Worm (Caenorhabditis elegans): ENCODE measurements around the gene snb-2.

Gene snb-2

DNA sequence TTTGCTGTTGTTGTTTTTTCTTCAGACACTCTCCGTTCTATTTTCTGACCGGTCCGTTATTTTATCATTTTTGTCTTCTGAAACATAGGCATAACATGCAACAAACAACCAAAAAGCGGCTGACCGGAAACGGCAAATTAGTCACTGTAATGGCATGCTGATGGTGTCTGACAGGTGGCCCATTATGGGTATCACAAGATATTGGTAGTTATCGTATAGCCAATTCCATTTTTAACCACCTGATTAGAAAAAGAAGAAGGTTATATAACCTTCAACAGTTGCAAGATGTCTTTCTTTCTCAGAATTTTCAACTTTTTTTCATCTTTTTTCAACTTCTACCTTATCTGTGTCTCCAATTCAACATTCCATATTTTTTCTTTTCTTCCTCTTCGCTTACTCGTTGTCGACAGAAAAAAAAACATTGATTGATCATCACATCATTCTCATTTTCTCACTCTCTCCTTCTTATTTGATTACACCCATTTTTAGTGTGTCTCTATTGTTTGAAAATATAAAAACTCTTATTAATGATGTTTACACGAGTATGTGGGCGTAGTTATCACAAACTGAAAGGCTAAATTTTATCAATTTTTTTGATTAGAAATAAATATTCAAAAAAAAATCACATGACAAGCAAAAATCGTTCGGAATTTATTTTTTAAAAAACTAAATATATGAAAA is 44.8 kb downstream of the snb-2 start (continued):
- TF ChIP-seq Y105C5A.15 (GFP tag; IDR thresholded peaks at IDR 0.05) (no peak), T26A8.4 (GFP tag; IDR thresholded peaks at IDR 0.05) (no peak), dpl-1 (GFP tag; optimal IDR thresholded peaks at IDR 0.05) (no peak), nhr-102 (tag; optimal IDR thresholded peaks at IDR 0.05) (no peak), Y75B8A.6 (GFP tag; IDR thresholded peaks at IDR 0.05) (no peak), egl-27 (tag; optimal IDR thresholded peaks at IDR 0.05) (no peak), zip-11 (GFP tag; IDR thresholded peaks at IDR 0.05) (no peak), mxl-2 (GFP tag; conservative IDR thresholded peaks at IDR 0.05) (no peak), sdz-12 (GFP tag; optimal IDR thresholded peaks at IDR 0.05) (no peak), hif-1 (tag; optimal IDR thresholded peaks at IDR 0.05) (no peak), spr-1 (tag; optimal IDR thresholded peaks at IDR 0.05) (no peak), nhr-28 (tag; optimal IDR thresholded peaks at IDR 0.05) (peak; percentile 48), hlh-11 (tag; optimal IDR thresholded peaks at IDR 0.05) (no peak), daf-16 (GFP tag; optimal IDR thresholded peaks at IDR 0.05) (no peak), daf-16 (tag; optimal IDR thresholded peaks at IDR 0.05) (peak; percentile 90), jun-1 (tag; optimal IDR thresholded peaks at IDR 0.05) (no peak), mdt-29 (GFP tag; IDR thresholded peaks at IDR 0.05) (no peak), cey-2 (tag; optimal IDR thresholded peaks at IDR 0.05; ENCODE audit: borderline replicate concordance, insufficient read depth) (peak; percentile 64), hlh-30 (tag; optimal IDR thresholded peaks at IDR 0.05; ENCODE audit: insufficient read depth) (peak; percentile 53), unc-130 (GFP tag; optimal IDR thresholded peaks at IDR 0.05) (no peak), rbr-2 (tag; optimal IDR thresholded peaks at IDR 0.05) (no peak), mep-1 (tag; optimal IDR thresholded peaks at IDR 0.05) (peak; percentile 32), lsy-2 (tag; optimal IDR thresholded peaks at IDR 0.05) (peak in 1 of 2 experiments; percentile 31), ZK337.2 (GFP tag; IDR thresholded peaks at IDR 0.05) (no peak), nhr-111 (GFP tag; optimal IDR thresholded peaks at IDR 0.05) (no peak), nhr-6 (tag; optimal IDR thresholded peaks at IDR 0.05) (peak; percentile 64), dve-1 (tag; optimal IDR thresholded peaks at IDR 0.05; ENCODE audit: insufficient read depth) (peak; percentile 70)

DNA sequence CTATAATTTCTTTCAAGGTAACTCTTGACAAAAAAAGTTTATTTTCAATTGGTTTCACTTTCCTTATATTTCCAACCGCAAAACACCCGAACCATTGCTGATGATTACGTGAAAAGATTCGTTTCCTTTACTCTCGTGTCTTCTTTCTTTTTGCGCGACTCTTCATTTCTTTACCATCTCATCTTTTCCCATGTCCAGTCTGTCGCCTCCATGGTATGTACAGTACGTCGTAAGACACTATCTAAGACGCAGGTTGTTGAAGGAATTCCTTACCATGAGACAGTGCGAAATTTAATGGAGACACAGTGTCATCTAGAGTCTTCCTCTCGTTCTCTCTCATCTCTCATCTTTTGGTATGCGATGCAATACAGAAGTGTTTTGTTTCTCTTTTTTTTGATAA is 45.5 kb downstream of the snb-2 start:
- TF ChIP-seq dmd-6 (GFP tag; IDR thresholded peaks at IDR 0.05) = peak; percentile 68
- peak; percentile 20 for TF ChIP-seq nhr-102 (tag; optimal IDR thresholded peaks at IDR 0.05)
- peak; percentile 30 for TF ChIP-seq dpl-1 (GFP tag; optimal IDR thresholded peaks at IDR 0.05)
- no peak for TF ChIP-seq vab-7 (GFP tag; IDR thresholded peaks at IDR 0.05)
- no peak for TF ChIP-seq unc-130 (GFP tag; optimal IDR thresholded peaks at IDR 0.05)
- no peak for TF ChIP-seq daf-8 (GFP tag; IDR thresholded peaks at IDR 0.05)
- TF ChIP-seq mdt-29 (GFP tag; IDR thresholded peaks at IDR 0.05) = no peak
- TF ChIP-seq nhr-28 (tag; optimal IDR thresholded peaks at IDR 0.05) = peak; percentile 81
- 0 out of 2 replicates have a peak, but pooled peaks have one; percentile 6 for TF ChIP-seq lin-38 (GFP tag; IDR thresholded peaks at IDR 0.05)
- TF ChIP-seq attf-4 (tag; optimal IDR thresholded peaks at IDR 0.05) = no peak
- TF ChIP-seq nhr-48 (tag; optimal IDR thresholded peaks at IDR 0.05) = peak; percentile 36
- TF ChIP-seq T20F7.1 (GFP tag; optimal IDR thresholded peaks at IDR 0.05) = no peak
- TF ChIP-seq tra-1 (GFP tag; IDR thresholded peaks at IDR 0.05) = peak; percentile 42; the same call in 1 of the 2 replicates
- TF ChIP-seq hlh-11 (tag; optimal IDR thresholded peaks at IDR 0.05) = peak; percentile 84
- no peak for TF ChIP-seq daf-16 (GFP tag; optimal IDR thresholded peaks at IDR 0.05)
- TF ChIP-seq daf-16 (tag; optimal IDR thresholded peaks at IDR 0.05) = peak; percentile 65
- peak; percentile 49 for TF ChIP-seq jun-1 (tag; optimal IDR thresholded peaks at IDR 0.05)
- 0 out of 2 replicates have a peak, but pooled peaks have one; percentile 31 for TF ChIP-seq arid-1 (GFP tag; conservative IDR thresholded peaks at IDR 0.05)
- peak in 1 of 2 experiments; percentile 84 for TF ChIP-seq mdl-1 (tag; optimal IDR thresholded peaks at IDR 0.05)
- TF ChIP-seq ceh-32 (tag; optimal IDR thresholded peaks at IDR 0.05; ENCODE audit: poor library complexity) = no peak
- TF ChIP-seq hlh-30 (tag; optimal IDR thresholded peaks at IDR 0.05; ENCODE audit: insufficient read depth) = peak; percentile 94
- peak; percentile 32 for TF ChIP-seq nhr-77 (tag; optimal IDR thresholded peaks at IDR 0.05)
- peak; percentile 52 to 77 for TF ChIP-seq lsy-2 (tag; optimal IDR thresholded peaks at IDR 0.05)
- peak; percentile 87 for TF ChIP-seq dve-1 (tag; optimal IDR thresholded peaks at IDR 0.05; ENCODE audit: insufficient read depth)
- 0 out of 2 replicates have a peak, but pooled peaks have one; percentile 10 for TF ChIP-seq daf-19 (GFP tag; conservative IDR thresholded peaks at IDR 0.05)
- no peak for TF ChIP-seq tag-97 (GFP tag; IDR thresholded peaks at IDR 0.05)
- peak; percentile 26 for TF ChIP-seq rbr-2 (tag; optimal IDR thresholded peaks at IDR 0.05)
- peak; percentile 32 for TF ChIP-seq pqm-1 (tag; optimal IDR thresholded peaks at IDR 0.05)
- no peak for TF ChIP-seq zip-11 (GFP tag; IDR thresholded peaks at IDR 0.05)
- TF ChIP-seq lin-1 (GFP tag; IDR thresholded peaks at IDR 0.05) = no peak
- TF ChIP-seq unc-62 (GFP tag; optimal IDR thresholded peaks at IDR 0.05 in 1 of 2) = peak in 1 of 2 experiments; percentile 95
- no peak for TF ChIP-seq unc-62 (tag; optimal IDR thresholded peaks at IDR 0.05)
- TF ChIP-seq ceh-20 (GFP tag; IDR thresholded peaks at IDR 0.05) = peak; percentile 48; the same call in 1 of the 2 replicates
